Fruit fly (Drosophila melanogaster) whole organism, prepupa: Measurements from ENCODE around the gene p23.
A peak's percentile ranks its signal among the peaks of the same experiment; 100 is the strongest.

ENCODE experiments used
- CG10631 ChIP-seq: fragments of 200-800 bp; sonication (Bioruptor generic); optimal IDR thresholded peaks from 2 replicates; lab custom pipeline; 2016; ENCODE audit warnings: missing biosample characterization, missing genetic modification characterization
- CG11294 ChIP-seq: fragments of 200-800 bp; sonication (Bioruptor generic); IDR thresholded peaks from 2 replicates; pipeline ENCODE4 v1.3.6; 2022; ENCODE audit warnings: missing biosample characterization, missing genetic modification characterization
- CG15336 ChIP-seq: fragments of 200-800 bp; sonication (Bioruptor generic); IDR thresholded peaks from 2 replicates; pipeline ENCODE4 v1.3.6; 2022; ENCODE audit warnings: missing biosample characterization, missing genetic modification characterization
- CG1621 ChIP-seq: fragments of 200-800 bp; sonication (Bioruptor generic); optimal IDR thresholded peaks from 3 replicates; lab custom pipeline; 2018; ENCODE audit warnings: missing biosample characterization, mild to moderate bottlenecking, missing genetic modification characterization
- CG16779 ChIP-seq: fragments of 200-800 bp; sonication (Bioruptor generic); optimal IDR thresholded peaks from 3 replicates; lab custom pipeline; 2017; ENCODE audit warnings: missing biosample characterization, mild to moderate bottlenecking, missing genetic modification characterization
- CG3032 ChIP-seq: fragments of 200-800 bp; optimal IDR thresholded peaks from 2 replicates; lab custom pipeline; 2019; ENCODE audit warnings: missing biosample characterization, mild to moderate bottlenecking, missing genetic modification characterization, moderate library complexity
- CG31627 ChIP-seq: fragments of 200-800 bp; sonication (Bioruptor generic); optimal IDR thresholded peaks from 3 replicates; lab custom pipeline; 2016; ENCODE audit warnings: missing biosample characterization, missing genetic modification characterization
- CG32006 ChIP-seq: fragments of 200-800 bp; sonication (Bioruptor generic); optimal IDR thresholded peaks from 3 replicates; lab custom pipeline; 2017; ENCODE audit warnings: missing biosample characterization, mild to moderate bottlenecking, missing genetic modification characterization
- CG34406 ChIP-seq: fragments of 200-800 bp; sonication (Bioruptor generic); optimal IDR thresholded peaks from 3 replicates; lab custom pipeline; 2016; ENCODE audit warnings: missing biosample characterization, missing genetic modification characterization
- CG4318 ChIP-seq: fragments of 200-800 bp; sonication (Bioruptor generic); optimal IDR thresholded peaks from 3 replicates; lab custom pipeline; 2017; ENCODE audit warnings: missing biosample characterization, mild to moderate bottlenecking, missing genetic modification characterization
- CG6792 ChIP-seq: fragments of 200-800 bp; sonication (Bioruptor generic); optimal IDR thresholded peaks from 3 replicates; lab custom pipeline; 2016; ENCODE audit warnings: missing biosample characterization, missing genetic modification characterization
- CG6808 ChIP-seq: fragments of 200-800 bp; sonication (Bioruptor generic); optimal IDR thresholded peaks from 3 replicates; lab custom pipeline; 2017; ENCODE audit warnings: missing biosample characterization, missing genetic modification characterization, mild to moderate bottlenecking, moderate library complexity, missing genetic modification reagents
- CG6854 ChIP-seq: fragments of 200-800 bp; sonication (Bioruptor generic); optimal IDR thresholded peaks from 2 replicates; lab custom pipeline; 2017; ENCODE audit warnings: missing biosample characterization, mild to moderate bottlenecking, missing genetic modification characterization
- CG7368 ChIP-seq: fragments of 200-800 bp; sonication (Bioruptor generic); optimal IDR thresholded peaks from 3 replicates; lab custom pipeline; 2016; ENCODE audit warnings: missing biosample characterization, missing genetic modification characterization
- CG8119 ChIP-seq: fragments of 200-800 bp; sonication (Bioruptor generic); IDR thresholded peaks from 3 replicates; pipeline ENCODE4 v1.3.6; 2022; ENCODE audit warnings: missing biosample characterization, missing genetic modification characterization
- CG8319 ChIP-seq: fragments of 200-800 bp; sonication (Bioruptor generic); optimal IDR thresholded peaks from 3 replicates; lab custom pipeline; 2016; ENCODE audit warnings: missing biosample characterization, missing genetic modification characterization
- CG9139 ChIP-seq: fragments of 200-800 bp; sonication (Bioruptor generic); optimal IDR thresholded peaks from 3 replicates; lab custom pipeline; 2017; ENCODE audit warnings: missing biosample characterization, mild to moderate bottlenecking, missing genetic modification characterization
- Eip75B ChIP-seq: fragments of 200-800 bp; sonication (Bioruptor generic); optimal IDR thresholded peaks from 3 replicates; lab custom pipeline; 2016; ENCODE audit warnings: missing biosample characterization, missing genetic modification characterization
- Eip78C ChIP-seq: fragments of 200-800 bp; sonication (Bioruptor generic); peaks from one replicate; lab custom pipeline; 2016; ENCODE audit warnings: missing biosample characterization, missing genetic modification characterization
- Eip93F ChIP-seq: fragments of 200-800 bp; sonication (Bioruptor generic); optimal IDR thresholded peaks from 2 replicates; lab custom pipeline; 2016; ENCODE audit warnings: missing biosample characterization, mild to moderate bottlenecking, missing genetic modification characterization
- Ets96B ChIP-seq: fragments of 200-800 bp; optimal IDR thresholded peaks from 2 replicates; lab custom pipeline; 2019; ENCODE audit warnings: missing biosample characterization, mild to moderate bottlenecking, missing genetic modification characterization, moderate library complexity
- Gug ChIP-seq: fragments of 200-800 bp; sonication (Bioruptor generic); IDR thresholded peaks from 2 replicates; pipeline ENCODE4 v1.3.6; 2022; ENCODE audit warnings: missing biosample characterization, missing genetic modification characterization
- Hr38 ChIP-seq: sonication (Bioruptor generic); optimal IDR thresholded peaks from 2 replicates; lab custom pipeline; 2016; ENCODE audit warnings: missing biosample characterization, missing genetic modification characterization
- Hr39 ChIP-seq: fragments of 200-800 bp; sonication (Bioruptor generic); optimal IDR thresholded peaks from 2 replicates; lab custom pipeline; 2016; ENCODE audit warnings: missing biosample characterization, missing genetic modification characterization
- Met ChIP-seq: fragments of 200-800 bp; sonication (Bioruptor generic); optimal IDR thresholded peaks from 3 replicates; lab custom pipeline; 2016; ENCODE audit warnings: missing biosample characterization, missing genetic modification characterization
- Smox ChIP-seq: fragments of 200-800 bp; sonication (Bioruptor generic); optimal IDR thresholded peaks from 3 replicates; lab custom pipeline; 2016; ENCODE audit warnings: missing biosample characterization, missing genetic modification characterization
- Sox102F ChIP-seq: fragments of 200-800 bp; sonication (Bioruptor generic); optimal IDR thresholded peaks from 2 replicates; lab custom pipeline; 2016; ENCODE audit warnings: missing biosample characterization, mild to moderate bottlenecking, missing genetic modification characterization
- Sox15 ChIP-seq: fragments of 200-800 bp; sonication (Bioruptor generic); optimal IDR thresholded peaks from 3 replicates; lab custom pipeline; 2016; ENCODE audit warnings: missing biosample characterization, missing genetic modification characterization
- achi ChIP-seq: fragments of 200-800 bp; sonication (Bioruptor generic); optimal IDR thresholded peaks from 3 replicates; lab custom pipeline; 2016; ENCODE audit warnings: missing biosample characterization, missing genetic modification characterization
- cyc ChIP-seq: fragments of 200-800 bp; sonication (Bioruptor generic); optimal IDR thresholded peaks from 3 replicates; lab custom pipeline; 2016; ENCODE audit warnings: missing biosample characterization, missing genetic modification characterization
- dac ChIP-seq: fragments of 200-800 bp; sonication (Bioruptor generic); optimal IDR thresholded peaks from 2 replicates; lab custom pipeline; 2017; ENCODE audit warnings: missing biosample characterization, mild to moderate bottlenecking, missing genetic modification characterization
- dsx ChIP-seq: fragments of 200-800 bp; optimal IDR thresholded peaks from 3 replicates; lab custom pipeline; 2019; ENCODE audit warnings: missing biosample characterization, mild to moderate bottlenecking, missing genetic modification characterization, moderate library complexity; ENCODE audit not compliant: poor library complexity, severe bottlenecking
- eg ChIP-seq: fragments of 200-800 bp; sonication (Bioruptor generic); IDR thresholded peaks from 3 replicates; pipeline ENCODE4 v1.3.6; 2022; ENCODE audit warnings: missing biosample characterization, missing genetic modification characterization
- esn ChIP-seq: fragments of 200-800 bp; sonication (Bioruptor generic); optimal IDR thresholded peaks from 2 replicates; lab custom pipeline; 2016; ENCODE audit warnings: missing biosample characterization, mild to moderate bottlenecking, missing genetic modification characterization, moderate library complexity
- fd59A ChIP-seq: fragments of 200-800 bp; sonication (Bioruptor generic); optimal IDR thresholded peaks from 2 replicates; lab custom pipeline; 2017; ENCODE audit warnings: missing biosample characterization, mild to moderate bottlenecking, missing genetic modification characterization, missing genetic modification reagents
- fd85E ChIP-seq: fragments of 200-800 bp; sonication (Bioruptor generic); optimal IDR thresholded peaks from 3 replicates; lab custom pipeline; 2016; ENCODE audit warnings: missing biosample characterization, missing genetic modification characterization
- fkh ChIP-seq: fragments of 200-800 bp; sonication (Bioruptor generic); optimal IDR thresholded peaks from 3 replicates; lab custom pipeline; 2017; ENCODE audit warnings: missing biosample characterization, mild to moderate bottlenecking, missing genetic modification characterization, moderate library complexity
- lz ChIP-seq: fragments of 200-800 bp; sonication (Bioruptor generic); optimal IDR thresholded peaks from 3 replicates; lab custom pipeline; 2016; ENCODE audit warnings: missing biosample characterization, missing genetic modification characterization
- net ChIP-seq: fragments of 200-800 bp; sonication (Bioruptor generic); optimal IDR thresholded peaks from 3 replicates; lab custom pipeline; 2016; ENCODE audit warnings: missing biosample characterization, missing genetic modification characterization
- pdm3 ChIP-seq: fragments of 200-800 bp; sonication (Bioruptor generic); optimal IDR thresholded peaks from 3 replicates; lab custom pipeline; 2016; ENCODE audit warnings: missing biosample characterization, missing genetic modification characterization
- svp ChIP-seq: fragments of 200-800 bp; sonication (Bioruptor generic); peaks from one replicate; lab custom pipeline; 2016; ENCODE audit warnings: missing biosample characterization, missing genetic modification characterization
- vri ChIP-seq: fragments of 200-800 bp; sonication (Bioruptor generic); optimal IDR thresholded peaks from 3 replicates; lab custom pipeline; 2016; ENCODE audit warnings: missing biosample characterization, mild to moderate bottlenecking, missing genetic modification characterization

Gene p23

DNA sequence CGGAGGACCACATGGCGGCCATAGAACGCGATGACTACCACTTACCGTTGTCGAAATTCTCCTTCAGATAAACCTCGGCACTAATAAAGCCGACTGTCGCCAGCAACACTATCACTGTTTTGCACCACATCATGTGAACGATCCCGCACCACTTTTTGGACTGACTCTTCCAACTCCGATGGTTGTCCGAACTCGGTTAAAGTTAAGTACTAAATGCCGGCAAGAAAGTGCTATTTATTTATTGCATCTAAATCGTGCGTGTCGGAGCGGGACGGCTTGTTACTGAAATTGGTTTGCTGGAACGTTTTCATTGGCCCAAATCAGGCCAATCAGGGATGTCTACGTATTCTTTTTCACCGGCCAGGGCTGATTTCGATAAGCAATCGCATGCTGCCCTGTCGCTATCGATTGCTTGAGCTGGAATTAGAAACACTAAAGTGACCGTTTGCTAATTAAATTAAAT is 47.1 kb upstream of the p23 start, which contains the start of gene Calr (continued):
- peak; percentile 89 for TF ChIP-seq svp (GFP tag; lab: Kevin White, UChicago)
- TF ChIP-seq Eip78C (GFP tag; lab: Kevin White, UChicago): peak; percentile 87
- TF ChIP-seq esn (GFP tag; lab: Kevin White, UChicago): peak; percentile 47
- TF ChIP-seq cyc (GFP tag; lab: Kevin White, UChicago): no peak
- peak; percentile 57 for TF ChIP-seq Eip75B (GFP tag; lab: Kevin White, UChicago)
- no peak for TF ChIP-seq Gug (GFP tag; lab: Robert Waterston, UW)
- no peak for TF ChIP-seq CG16779
- TF ChIP-seq CG8319 (GFP tag; lab: Kevin White, UChicago): no peak
- no peak for TF ChIP-seq CG6808
- peak; percentile 85 for TF ChIP-seq CG6854 (GFP tag; lab: Kevin White, UChicago)
- no peak for TF ChIP-seq net (GFP tag; lab: Kevin White, UChicago)
- no peak for TF ChIP-seq eg (GFP tag; lab: Robert Waterston, UW)
- TF ChIP-seq Sox102F (GFP tag; lab: Kevin White, UChicago): no peak
- no peak for TF ChIP-seq fd59A (GFP tag; lab: Kevin White, UChicago)
- TF ChIP-seq CG8119: no peak
- no peak for TF ChIP-seq CG15336
- peak; percentile 50 for TF ChIP-seq Eip93F (GFP tag; lab: Kevin White, UChicago)
- no peak for TF ChIP-seq dsx (GFP tag; lab: Kevin White, UChicago)
- no peak for TF ChIP-seq dac (GFP tag; lab: Kevin White, UChicago)

DNA sequence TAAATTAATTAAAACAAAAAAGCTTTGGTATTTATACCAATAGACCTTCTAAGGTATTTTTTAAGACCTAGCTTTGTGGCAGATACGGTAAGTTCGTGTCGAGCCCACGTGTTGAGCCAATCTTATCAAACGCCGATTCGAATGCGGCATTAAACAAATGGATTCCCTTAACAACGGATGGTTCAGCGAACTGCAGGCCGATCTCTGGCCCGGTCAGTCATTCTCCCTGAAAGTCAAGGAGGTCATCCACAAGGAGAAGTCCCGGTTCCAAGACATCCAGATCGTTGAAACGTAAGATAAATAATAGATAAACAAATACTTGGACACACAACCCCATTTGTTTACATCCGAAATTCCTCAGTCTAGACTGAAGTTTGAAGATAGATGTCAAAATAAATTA is 46.2 kb upstream of the p23 start, which contains the start of gene SpdS:
SpdS (plus strand) TSS at position 78 of the 400 bp plus-strand sequence.
- no peak for TF ChIP-seq Ets96B (tag; lab: Kevin White, UChicago)
- no peak for TF ChIP-seq CG6808
- peak; percentile 80 for TF ChIP-seq fkh (GFP tag; lab: Kevin White, UChicago)

DNA sequence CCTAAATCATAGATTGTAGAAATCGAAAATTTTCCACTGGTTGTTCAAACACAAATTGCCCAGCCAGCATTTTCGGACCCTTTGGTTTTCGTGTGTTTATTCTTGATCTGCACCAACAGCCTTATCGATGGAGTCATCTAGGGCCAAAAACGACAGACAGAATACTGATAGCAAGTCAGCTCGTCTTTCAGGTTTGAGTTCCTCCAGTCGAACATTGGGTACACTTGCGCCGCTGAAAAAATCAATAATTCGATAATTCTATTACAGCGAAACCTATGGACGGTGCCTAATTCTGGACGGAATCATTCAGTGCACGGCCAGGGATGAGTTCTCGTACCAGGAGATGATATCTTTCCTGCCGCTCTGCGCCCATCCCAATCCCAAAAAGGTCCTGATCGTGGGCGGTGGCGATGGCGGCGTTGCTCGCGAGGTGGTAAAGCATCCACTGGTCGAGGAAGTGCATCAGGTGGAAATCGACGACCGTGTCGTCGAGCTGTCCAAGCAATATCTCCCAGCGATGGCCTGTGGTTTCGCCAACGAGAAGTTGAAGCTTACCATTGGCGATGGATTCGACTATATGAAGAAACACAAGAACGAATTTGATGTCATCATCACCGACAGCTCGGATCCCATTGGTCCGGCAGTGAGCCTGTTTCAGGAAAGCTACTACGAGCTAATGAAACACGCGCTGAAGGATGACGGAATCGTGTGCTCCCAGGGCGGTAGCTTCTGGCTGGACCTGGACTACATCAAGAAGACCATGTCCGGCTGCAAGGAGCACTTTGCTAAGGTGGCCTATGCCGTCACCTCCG is 45.4 kb upstream of the p23 start:
- TF ChIP-seq CG11294 (GFP tag; lab: Robert Waterston, UW) (no peak), Ets96B (tag; lab: Kevin White, UChicago) (no peak), svp (GFP tag; lab: Kevin White, UChicago) (peak; percentile 98), CG8119 (no peak)

DNA sequence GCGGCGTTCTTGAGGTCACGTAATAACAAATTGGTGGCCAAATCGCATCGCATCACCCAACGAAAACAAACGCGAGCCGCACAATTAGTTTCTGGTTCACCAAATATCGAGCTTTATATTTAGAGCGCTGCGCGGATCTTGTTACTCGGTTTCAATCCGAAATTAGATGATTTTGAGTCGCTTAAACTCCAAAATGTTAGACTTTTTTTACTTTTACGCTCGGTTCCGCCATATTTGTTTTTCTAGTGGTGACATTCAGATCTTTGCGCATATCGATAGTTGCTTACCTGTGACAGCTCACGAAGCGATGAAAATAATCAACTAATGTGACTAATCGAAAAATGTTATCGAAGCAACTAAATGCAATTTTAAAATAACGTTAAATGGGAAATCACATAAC is 40.4 kb upstream of the p23 start, which contains the start of gene Scm:
Scm (minus strand) TSS at position 251 of the 400 bp plus-strand sequence.
- TF ChIP-seq Hr38 (no peak), Smox (GFP tag; lab: Kevin White, UChicago) (no peak), fkh (GFP tag; lab: Kevin White, UChicago) (peak; percentile 79), CG6792 (no peak), CG31627 (GFP tag; lab: Kevin White, UChicago) (no peak), fd59A (GFP tag; lab: Kevin White, UChicago) (no peak), Sox15 (GFP tag; lab: Kevin White, UChicago) (no peak), Eip78C (GFP tag; lab: Kevin White, UChicago) (no peak), CG7368 (GFP tag; lab: Kevin White, UChicago) (no peak), CG10631 (GFP tag; lab: Kevin White, UChicago) (no peak), CG4318 (GFP tag; lab: Kevin White, UChicago) (no peak), lz (GFP tag; lab: Kevin White, UChicago) (no peak), achi (GFP tag; lab: Kevin White, UChicago) (peak; percentile 65), svp (GFP tag; lab: Kevin White, UChicago) (no peak), CG1621 (tag; lab: Kevin White, UChicago) (no peak), CG9139 (GFP tag; lab: Kevin White, UChicago) (no peak), CG6854 (GFP tag; lab: Kevin White, UChicago) (no peak), pdm3 (no peak), fd85E (no peak), CG32006 (no peak), Hr39 (GFP tag; lab: Kevin White, UChicago) (no peak), CG34406 (no peak), esn (GFP tag; lab: Kevin White, UChicago) (peak; percentile 15), vri (peak; percentile 70), net (GFP tag; lab: Kevin White, UChicago) (no peak), Eip75B (GFP tag; lab: Kevin White, UChicago) (no peak), Met (GFP tag; lab: Kevin White, UChicago) (no peak), eg (GFP tag; lab: Robert Waterston, UW) (no peak), dac (GFP tag; lab: Kevin White, UChicago) (no peak), CG3032 (tag; lab: Kevin White, UChicago) (no peak), dsx (GFP tag; lab: Kevin White, UChicago) (no peak)
- TF ChIP-seq, all 60 proteins: peak for 4
